2 fruit fly cellular contexts compared by ENCODE assay signal in genomic region chr3L:15772239-15772638, dm6.
TF ChIP-seq lines count a peak whose summit lies in the region.

No protein-coding gene starts in this region.

- no peak for TF ChIP-seq CTCF in whole organism, embryonic (GFP tag; optimal IDR thresholded peaks at IDR 0.05; lab: Kevin White, UChicago)

TF ChIP-seq in whole organism, embryonic, 481 proteins besides CTCF, POLR2A, EP300 and RAD21:
- TF ChIP-seq CG2120 (GFP tag; optimal IDR thresholded peaks at IDR 0.05; lab: Kevin White, UChicago) = peak; percentile 29
- no peak for TF ChIP-seq da (GFP tag; optimal IDR thresholded peaks at IDR 0.05; lab: Kevin White, UChicago)
- no peak for TF ChIP-seq Deaf1 (tag; optimal IDR thresholded peaks at IDR 0.05; lab: Kevin White, UChicago)
- TF ChIP-seq E2f2 (GFP tag; IDR thresholded peaks at IDR 0.05; lab: Robert Waterston, UW) = no peak
- TF ChIP-seq gem (tag; optimal IDR thresholded peaks at IDR 0.05; lab: Kevin White, UChicago) = peak; percentile 22
- TF ChIP-seq CG18599 (GFP tag; optimal IDR thresholded peaks at IDR 0.05; lab: Kevin White, UChicago) = peak; percentile 57
- TF ChIP-seq CG8089 (GFP tag; optimal IDR thresholded peaks at IDR 0.05; lab: Kevin White, UChicago) = no peak
- peak in 1 of 2 experiments; percentile 31 for TF ChIP-seq eve (GFP tag; optimal IDR thresholded peaks at IDR 0.05; lab: Kevin White, UChicago)
- TF ChIP-seq lab (GFP tag; optimal IDR thresholded peaks at IDR 0.05; lab: Kevin White, UChicago) = peak; percentile 37
- 0 out of 2 replicates have a peak, but pooled peaks have one; percentile 31 for TF ChIP-seq ranshi (GFP tag; IDR thresholded peaks at IDR 0.05; lab: Robert Waterston, UW)
- TF ChIP-seq hkb (optimal IDR thresholded peaks at IDR 0.05; lab: Kevin White, UChicago) = no peak
- TF ChIP-seq hkb (GFP tag; IDR thresholded peaks at IDR 0.05; lab: Robert Waterston, UW) = no peak
- TF ChIP-seq CG7357 (GFP tag; IDR thresholded peaks at IDR 0.05; lab: Robert Waterston, UW) = no peak
- no peak for TF ChIP-seq D19A (tag; optimal IDR thresholded peaks at IDR 0.05; lab: Kevin White, UChicago)
- peak; percentile 21 for TF ChIP-seq Sry-β (GFP tag; optimal IDR thresholded peaks at IDR 0.05; lab: Kevin White, UChicago)
- TF ChIP-seq CG2678 (tag; optimal IDR thresholded peaks at IDR 0.05; lab: Kevin White, UChicago) = peak; percentile 37
- peak; percentile 10 for TF ChIP-seq cwo (GFP tag; optimal IDR thresholded peaks at IDR 0.05; lab: Kevin White, UChicago)
- peak; percentile 12 for TF ChIP-seq Hmr (GFP tag; optimal IDR thresholded peaks at IDR 0.05; lab: Kevin White, UChicago)
- peak; percentile 2 for TF ChIP-seq CG11504 (tag; optimal IDR thresholded peaks at IDR 0.05; lab: Kevin White, UChicago)
- TF ChIP-seq row (GFP tag; IDR thresholded peaks at IDR 0.05; lab: Robert Waterston, UW) = peak; percentile 44; the same call in 2 of the 3 replicates
TF ChIP-seq in whole organism, embryonic: peak in this region for 12.

TF ChIP-seq in whole organism, prepupa, 60 proteins besides CTCF, POLR2A, EP300 and RAD21:
- no peak for TF ChIP-seq Eip75B (GFP tag; optimal IDR thresholded peaks at IDR 0.05; lab: Kevin White, UChicago)
- TF ChIP-seq topi (GFP tag; optimal IDR thresholded peaks at IDR 0.05; lab: Kevin White, UChicago) = no peak
- TF ChIP-seq CG34406 (GFP tag; optimal IDR thresholded peaks at IDR 0.05; lab: Kevin White, UChicago) = no peak
- TF ChIP-seq CG4318 (GFP tag; optimal IDR thresholded peaks at IDR 0.05; lab: Kevin White, UChicago) = no peak
- peak; percentile 68 for TF ChIP-seq Eip78C (GFP tag; lab: Kevin White, UChicago)
- TF ChIP-seq Met (GFP tag; optimal IDR thresholded peaks at IDR 0.05; lab: Kevin White, UChicago) = no peak
TF ChIP-seq in whole organism, prepupa: peak in this region for 1.
